Worm (Caenorhabditis elegans) whole organism, L4/young adult: Measurements from ENCODE around the gene C47E12.14.

Experiments used
- W03F9.2 ChIP-seq: fragments of 150-350 bp; optimal IDR thresholded peaks from 2 replicates; lab custom pipeline; 2014; ENCODE audit warnings: missing biosample characterization, missing genetic modification characterization
- dao-5 ChIP-seq: sonication (generic microtip); optimal IDR thresholded peaks from 2 replicates; lab custom pipeline; 2016; ENCODE audit warnings: missing genotype, missing genetic modification characterization, moderate library complexity, missing compliant biosample characterization
- him-1 ChIP-seq: sonication (generic microtip); optimal IDR thresholded peaks from 2 replicates; lab custom pipeline; 2016; ENCODE audit warnings: missing genotype, missing genetic modification reagents, missing genetic modification characterization, missing compliant biosample characterization

The C47E12.14 gene

ce11 chrIV:9993403-9994132 is 17.4 kb upstream of the C47E12.14 start:
- TF ChIP-seq W03F9.2 (tag; lab: Kevin White, UChicago) (peak; percentile 50), him-1 (tag; lab: Kevin White, UChicago) (no peak)

DNA sequence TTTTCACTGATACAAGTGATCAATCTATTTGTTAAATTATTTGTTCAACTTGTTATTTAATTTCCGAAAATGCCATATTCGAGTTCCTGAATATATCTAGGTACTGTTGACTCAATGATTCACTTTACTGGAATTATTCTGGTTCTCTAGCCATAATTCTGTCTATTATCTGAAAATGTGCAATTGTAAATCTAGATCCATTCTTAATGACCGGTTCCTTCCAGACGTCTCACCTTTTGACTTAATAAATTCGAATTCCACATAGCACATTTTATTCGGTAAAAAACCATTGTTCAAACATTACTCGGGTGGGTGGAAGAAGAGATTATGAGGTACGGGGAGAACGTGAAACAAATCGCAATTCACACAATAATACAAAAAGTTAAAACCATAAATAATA is 13.2 kb upstream of the C47E12.14 start:
- TF ChIP-seq dao-5 (tag; lab: Kevin White, UChicago) (no peak), him-1 (tag; lab: Kevin White, UChicago) (no peak), W03F9.2 (tag; lab: Kevin White, UChicago) (no peak)

DNA sequence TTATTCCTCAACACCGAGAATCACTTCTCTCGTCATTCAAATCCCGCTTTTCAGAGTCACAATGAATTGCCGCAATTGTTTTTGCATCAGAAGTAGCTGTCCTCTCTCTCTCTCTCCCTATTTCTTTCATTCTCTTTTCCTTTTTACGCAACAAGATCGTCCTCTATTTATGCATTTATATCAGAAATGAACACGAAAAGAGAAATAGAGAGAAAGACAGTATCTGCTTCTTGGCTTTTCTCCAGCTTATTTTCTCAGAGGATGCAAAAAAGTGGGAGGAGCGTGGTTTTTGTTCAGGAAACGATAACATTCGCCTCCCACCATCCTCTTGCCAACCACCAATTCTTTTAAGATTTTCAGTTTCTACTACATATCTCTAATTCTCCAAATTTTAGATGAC is 6.7 kb upstream of the C47E12.14 start, which contains the start of gene mam-2:
TSS of gene mam-2 (plus strand) at position 301 of the 400 bp plus-strand sequence.
- TF ChIP-seq W03F9.2 (tag; lab: Kevin White, UChicago) = no peak
- TF ChIP-seq him-1 (tag; lab: Kevin White, UChicago) = no peak
- no peak for TF ChIP-seq dao-5 (tag; lab: Kevin White, UChicago)

DNA sequence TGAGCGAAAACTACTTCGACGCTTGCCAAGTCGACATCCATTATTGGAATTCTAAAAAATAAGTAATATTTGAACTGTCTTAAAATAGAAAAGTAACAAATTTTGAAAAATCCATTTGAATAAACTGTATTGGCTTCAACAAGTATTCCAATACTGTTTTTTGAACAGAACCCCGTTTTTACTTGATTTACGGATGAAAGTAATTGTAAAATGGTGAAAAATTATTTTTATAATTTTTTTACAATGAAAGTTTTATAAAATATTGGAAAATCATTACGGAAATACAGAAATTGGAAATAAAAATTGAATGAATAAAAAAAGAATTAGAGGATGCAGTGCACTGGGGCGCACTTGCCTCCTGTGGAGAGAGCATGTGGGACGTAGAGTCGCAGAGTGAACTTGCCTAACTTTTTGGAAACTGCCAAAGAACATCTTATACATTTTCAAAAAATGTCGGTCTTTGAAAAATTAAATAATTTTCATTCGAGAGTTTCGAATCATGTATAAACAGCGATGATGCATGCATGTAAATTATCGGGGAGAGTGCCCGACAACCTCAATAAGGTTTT is 6.1 kb upstream of the C47E12.14 start, which contains the start of gene rrp-1:
TSS of gene rrp-1 (minus strand) at position 51 of the 569 bp plus-strand sequence.
- TF ChIP-seq W03F9.2 (tag; lab: Kevin White, UChicago) = no peak
- no peak for TF ChIP-seq dao-5 (tag; lab: Kevin White, UChicago)
- no peak for TF ChIP-seq him-1 (tag; lab: Kevin White, UChicago)

ce11 chrIV:9977602-9978172 is 1.5 kb upstream of the C47E12.14 start, which contains the start of gene dhp-2:
TSS of gene dhp-2 (plus strand) at chrIV:9978122.
- TF ChIP-seq dao-5 (tag; lab: Kevin White, UChicago) = no peak
- no peak for TF ChIP-seq him-1 (tag; lab: Kevin White, UChicago)
- no peak for TF ChIP-seq W03F9.2 (tag; lab: Kevin White, UChicago)

DNA sequence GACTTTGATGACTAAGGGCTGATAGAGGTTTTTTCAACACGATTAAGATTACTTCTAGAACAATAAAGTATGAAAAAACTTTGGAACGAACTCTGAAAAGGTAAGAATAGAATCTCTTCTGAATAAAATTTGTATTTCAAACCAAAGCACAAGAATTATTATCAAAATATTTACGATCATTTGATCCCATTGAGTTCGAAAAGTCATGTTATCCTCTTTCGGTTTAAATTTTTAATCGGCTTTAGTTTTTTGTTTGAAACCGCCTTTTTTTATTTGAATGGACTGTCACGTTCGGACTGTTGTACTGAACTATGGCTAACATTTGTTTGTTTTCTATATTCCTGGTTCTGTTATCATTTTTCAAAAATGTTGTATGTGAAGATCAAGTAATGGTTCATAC is 1.8 kb downstream of the C47E12.14 start, which contains the start of gene C47E12.9:
TSS of gene C47E12.9 (plus strand) at position 301 of the 400 bp plus-strand sequence.
- TF ChIP-seq W03F9.2 (tag; lab: Kevin White, UChicago) (no peak), dao-5 (tag; lab: Kevin White, UChicago) (no peak), him-1 (tag; lab: Kevin White, UChicago) (no peak)

DNA sequence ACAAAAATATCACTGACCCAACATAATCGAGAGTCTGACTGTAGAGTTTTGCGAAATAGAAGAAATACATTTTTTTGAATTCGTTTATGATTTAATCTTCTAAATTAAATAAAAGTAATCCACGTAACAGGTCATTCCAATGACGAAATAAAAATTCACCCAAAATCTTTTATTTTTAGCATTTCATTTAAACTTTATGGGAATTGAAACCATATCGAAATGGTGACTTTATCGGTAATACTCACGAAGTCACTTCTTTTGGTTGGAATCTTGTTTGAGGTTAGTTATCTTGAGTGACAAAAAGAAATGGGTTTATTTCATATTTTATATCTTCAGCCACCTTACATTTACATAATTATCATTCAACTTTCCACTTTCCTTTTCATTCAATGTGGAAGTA is 3.6 kb downstream of the C47E12.14 start, which contains the start of the genes C47E12.12 and C47E12.10:
TSS of gene C47E12.12 (minus strand) at position 101 of the 400 bp plus-strand sequence.
TSS of gene C47E12.10 (plus strand) at position 172 of the 400 bp plus-strand sequence.
- no peak for TF ChIP-seq W03F9.2 (tag; lab: Kevin White, UChicago)
- no peak for TF ChIP-seq dao-5 (tag; lab: Kevin White, UChicago)
- TF ChIP-seq him-1 (tag; lab: Kevin White, UChicago) = no peak

ce11 chrIV:9969081-9969480 is 7.1 kb downstream of the C47E12.14 start, which contains the start of the genes kin-5 and C47E12.11:
TSS of gene kin-5 (minus strand) at chrIV:9969181.
TSS of gene C47E12.11 (plus strand) at chrIV:9969400.
- TF ChIP-seq dao-5 (tag; lab: Kevin White, UChicago) (no peak), W03F9.2 (tag; lab: Kevin White, UChicago) (no peak), him-1 (tag; lab: Kevin White, UChicago) (no peak)

ce11 chrIV:9963945-9964344 is 12.2 kb downstream of the C47E12.14 start, which contains the start of gene T13H10.2:
TSS of gene T13H10.2 (plus strand) at chrIV:9964245.
- no peak for TF ChIP-seq him-1 (tag; lab: Kevin White, UChicago)
- no peak for TF ChIP-seq W03F9.2 (tag; lab: Kevin White, UChicago)
- TF ChIP-seq dao-5 (tag; lab: Kevin White, UChicago) = no peak

DNA sequence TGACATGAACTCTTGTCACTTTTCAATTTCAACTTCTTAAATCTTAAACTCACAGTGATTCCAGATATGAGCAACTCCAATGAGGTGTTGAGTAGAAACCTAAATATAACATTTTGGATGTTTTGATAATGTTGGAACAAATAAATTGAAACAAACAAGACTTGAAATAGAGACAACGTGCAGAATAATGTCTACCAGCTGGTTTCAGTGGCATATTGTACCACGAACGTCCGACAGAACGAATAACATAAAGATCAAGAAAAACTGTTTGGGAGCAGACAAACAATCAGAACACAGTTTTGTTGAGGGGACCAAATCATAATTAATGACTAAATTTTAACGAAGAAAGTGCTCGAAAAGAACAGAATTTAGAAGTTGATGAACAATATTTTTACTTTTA is 22.9 kb downstream of the C47E12.14 start, which contains the start of gene gon-1:
TSS of gene gon-1 (minus strand) at position 101 of the 400 bp plus-strand sequence.
- TF ChIP-seq him-1 (tag; lab: Kevin White, UChicago) = no peak
- TF ChIP-seq W03F9.2 (tag; lab: Kevin White, UChicago) = no peak
- TF ChIP-seq dao-5 (tag; lab: Kevin White, UChicago) = no peak

ce11 chrIV:9948035-9948434 is 28.1 kb downstream of the C47E12.14 start:
- TF ChIP-seq him-1 (tag; lab: Kevin White, UChicago) (no peak), W03F9.2 (tag; lab: Kevin White, UChicago) (no peak), dao-5 (tag; lab: Kevin White, UChicago) (no peak)

- no peak for TF ChIP-seq dao-5 (tag; lab: Kevin White, UChicago)
Observed at ce11 chrIV:9944279-9944678, 31.9 kb downstream of the C47E12.14 start.

DNA sequence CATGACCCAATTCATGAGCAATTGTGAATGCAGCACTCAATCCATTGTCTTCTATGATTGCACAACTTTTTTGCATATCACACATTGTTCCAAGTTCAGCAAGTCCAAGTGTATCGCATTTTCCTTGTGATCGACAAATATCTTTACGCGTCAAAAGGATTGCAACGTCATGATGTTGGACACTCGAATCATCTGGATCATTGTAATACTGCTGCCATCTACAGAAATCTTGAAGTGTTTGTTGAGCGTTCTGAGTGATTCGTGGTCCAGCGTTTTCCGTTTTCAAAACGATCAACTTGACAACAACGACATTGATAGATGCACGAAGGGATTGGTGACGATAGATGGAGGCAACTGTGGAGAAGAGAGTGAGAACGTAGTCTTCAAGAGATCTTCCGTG is 33.0 kb downstream of the C47E12.14 start:
- TF ChIP-seq him-1 (tag; lab: Kevin White, UChicago) (no peak), W03F9.2 (tag; lab: Kevin White, UChicago) (no peak), dao-5 (tag; lab: Kevin White, UChicago) (no peak)
